In genomic region chrX:8558762-8559172, dm6 we compare ENCODE assay signal across 1 fruit fly cellular context.
A peak's percentile ranks its signal among the peaks of the same experiment; 100 is the strongest.
TF ChIP-seq lines count a peak whose summit lies in the region.

TSS of gene IntS4 (minus strand) at chrX:8558781.

TF ChIP-seq in whole organism, embryonic, 481 proteins besides CTCF, POLR2A, EP300 and RAD21 (continued from another document and continues in another):
- peak; percentile 24 for TF ChIP-seq CG15011 (GFP tag; optimal IDR thresholded peaks at IDR 0.05; lab: Kevin White, UChicago)
- TF ChIP-seq HLHmδ (GFP tag; optimal IDR thresholded peaks at IDR 0.05; lab: Kevin White, UChicago) = no peak
- TF ChIP-seq wdn (GFP tag; IDR thresholded peaks at IDR 0.05; lab: Robert Waterston, UW) = 0 out of 2 replicates have a peak, but pooled peaks have one; percentile 17
- no peak for TF ChIP-seq CG7357 (GFP tag; IDR thresholded peaks at IDR 0.05; lab: Robert Waterston, UW)
- no peak for TF ChIP-seq TFAM (GFP tag; optimal IDR thresholded peaks at IDR 0.05; lab: Kevin White, UChicago)
- peak; percentile 78 for TF ChIP-seq Ptx1 (GFP tag; IDR thresholded peaks at IDR 0.05; lab: Robert Waterston, UW)
- TF ChIP-seq crol (GFP tag; IDR thresholded peaks at IDR 0.05; lab: Robert Waterston, UW) = no peak
- peak; percentile 56 for TF ChIP-seq ftz-f1 (GFP tag; optimal IDR thresholded peaks at IDR 0.05; lab: Kevin White, UChicago)
- TF ChIP-seq CG11093 (GFP tag; IDR thresholded peaks at IDR 0.05; lab: Robert Waterston, UW) = no peak
- peak; percentile 12 for TF ChIP-seq CG8944 (GFP tag; optimal IDR thresholded peaks at IDR 0.05; lab: Kevin White, UChicago)
- TF ChIP-seq twi (tag; optimal IDR thresholded peaks at IDR 0.05; lab: Kevin White, UChicago) = peak; percentile 47
- peak; percentile 26 for TF ChIP-seq CG16815 (GFP tag; optimal IDR thresholded peaks at IDR 0.05; lab: Kevin White, UChicago)
- TF ChIP-seq CG9876 (GFP tag; optimal IDR thresholded peaks at IDR 0.05; lab: Kevin White, UChicago) = no peak
- TF ChIP-seq CG32532 (GFP tag; IDR thresholded peaks at IDR 0.05; lab: Robert Waterston, UW) = peak; percentile 78
- TF ChIP-seq Neu2 (GFP tag; optimal IDR thresholded peaks at IDR 0.05; lab: Kevin White, UChicago; ENCODE audit: borderline replicate concordance) = no peak
- peak; percentile 60 for TF ChIP-seq CG7556 (GFP tag; optimal IDR thresholded peaks at IDR 0.05; lab: Kevin White, UChicago)
- TF ChIP-seq CHES-1-like (GFP tag; optimal IDR thresholded peaks at IDR 0.05; lab: Kevin White, UChicago) = peak; percentile 8
- TF ChIP-seq dan (GFP tag; IDR thresholded peaks at IDR 0.05; lab: Robert Waterston, UW) = no peak
- peak in 1 of 2 experiments; percentile 56 for TF ChIP-seq Pdp1 (GFP tag; optimal IDR thresholded peaks at IDR 0.05; lab: Kevin White, UChicago)
- no peak for TF ChIP-seq Ravus (GFP tag; IDR thresholded peaks at IDR 0.05; lab: Robert Waterston, UW)
- TF ChIP-seq dati (GFP tag; IDR thresholded peaks at IDR 0.05; lab: Robert Waterston, UW) = no peak
- TF ChIP-seq dm (GFP tag; optimal IDR thresholded peaks at IDR 0.05; lab: Kevin White, UChicago) = peak; percentile 7
- peak; percentile 15 for TF ChIP-seq scrt (GFP tag; optimal IDR thresholded peaks at IDR 0.05; lab: Kevin White, UChicago)
- peak; percentile 58 for TF ChIP-seq CG3281 (GFP tag; optimal IDR thresholded peaks at IDR 0.05; lab: Kevin White, UChicago)
- no peak for TF ChIP-seq hth (optimal IDR thresholded peaks at IDR 0.05; lab: Kevin White, UChicago)
- TF ChIP-seq CG1647 (GFP tag; optimal IDR thresholded peaks at IDR 0.05; lab: Kevin White, UChicago) = peak; percentile 3
- 0 out of 2 replicates have a peak, but pooled peaks have one; percentile 13 for TF ChIP-seq danr (GFP tag; IDR thresholded peaks at IDR 0.05; lab: Robert Waterston, UW)
- peak; percentile 47 for TF ChIP-seq fd3F (GFP tag; optimal IDR thresholded peaks at IDR 0.05; lab: Kevin White, UChicago)
- peak; percentile 59 for TF ChIP-seq pzg (GFP tag; optimal IDR thresholded peaks at IDR 0.05; lab: Kevin White, UChicago)
- TF ChIP-seq Fer2 (tag; optimal IDR thresholded peaks at IDR 0.05; lab: Kevin White, UChicago) = peak; percentile 58
- peak; percentile 72 for TF ChIP-seq Nf-YC (tag; optimal IDR thresholded peaks at IDR 0.05; lab: Kevin White, UChicago)
- TF ChIP-seq zfh1 (GFP tag; IDR thresholded peaks at IDR 0.05; lab: Robert Waterston, UW) = peak; percentile 50; the same call in 1 of the 3 replicates
- TF ChIP-seq onecut (GFP tag; IDR thresholded peaks at IDR 0.05; lab: Robert Waterston, UW) = peak; percentile 57
- no peak for TF ChIP-seq CG17802 (tag; optimal IDR thresholded peaks at IDR 0.05; lab: Kevin White, UChicago)
- TF ChIP-seq CG34224 (GFP tag; IDR thresholded peaks at IDR 0.05; lab: Robert Waterston, UW; ENCODE audit: partially characterized antibody) = peak; percentile 90
- TF ChIP-seq CG13296 (GFP tag; optimal IDR thresholded peaks at IDR 0.05; lab: Kevin White, UChicago) = peak; percentile 55
- peak; percentile 12 for TF ChIP-seq Antp (GFP tag; optimal IDR thresholded peaks at IDR 0.05; lab: Kevin White, UChicago)
- TF ChIP-seq CG14014 (GFP tag; IDR thresholded peaks at IDR 0.05; lab: Robert Waterston, UW) = peak; percentile 49; the same call in 1 of the 2 replicates
- TF ChIP-seq tna (GFP tag; IDR thresholded peaks at IDR 0.05; lab: Robert Waterston, UW; ENCODE audit: partially characterized antibody) = peak; percentile 85; the same call in 1 of the 2 replicates
- peak; percentile 13 for TF ChIP-seq CG10462 (GFP tag; optimal IDR thresholded peaks at IDR 0.05; lab: Kevin White, UChicago)
- TF ChIP-seq Rfx (GFP tag; IDR thresholded peaks at IDR 0.05; lab: Robert Waterston, UW) = peak; percentile 83
- peak; percentile 26 for TF ChIP-seq CG12104 (GFP tag; optimal IDR thresholded peaks at IDR 0.05; lab: Kevin White, UChicago)
- peak; percentile 6 for TF ChIP-seq bab2 (GFP tag; optimal IDR thresholded peaks at IDR 0.05; lab: Kevin White, UChicago)
- peak; percentile 89 for TF ChIP-seq CG14860 (GFP tag; IDR thresholded peaks at IDR 0.05; lab: Robert Waterston, UW; ENCODE audit: partially characterized antibody)
- TF ChIP-seq Dfd (GFP tag; optimal IDR thresholded peaks at IDR 0.05; lab: Kevin White, UChicago) = no peak
- TF ChIP-seq CG3065 (GFP tag; optimal IDR thresholded peaks at IDR 0.05; lab: Kevin White, UChicago) = no peak
- TF ChIP-seq CG8924 (tag; optimal IDR thresholded peaks at IDR 0.05; lab: Kevin White, UChicago) = peak; percentile 71
- TF ChIP-seq cwo (GFP tag; optimal IDR thresholded peaks at IDR 0.05; lab: Kevin White, UChicago) = peak; percentile 37
- peak; percentile 58 for TF ChIP-seq Ada2b (GFP tag; IDR thresholded peaks at IDR 0.05; lab: Robert Waterston, UW)
- TF ChIP-seq vvl (GFP tag; IDR thresholded peaks at IDR 0.05; lab: Robert Waterston, UW) = 0 out of 2 replicates have a peak, but pooled peaks have one; percentile 50
- peak; percentile 42; the same call in 1 of the 2 replicates for TF ChIP-seq CG10959 (GFP tag; IDR thresholded peaks at IDR 0.05; lab: Robert Waterston, UW)
- TF ChIP-seq CG42726 (GFP tag; IDR thresholded peaks at IDR 0.05; lab: Robert Waterston, UW; ENCODE audit: partially characterized antibody) = peak; percentile 72; the same call in 1 of the 2 replicates
- peak; percentile 63 for TF ChIP-seq zen (tag; optimal IDR thresholded peaks at IDR 0.05; lab: Kevin White, UChicago)
- TF ChIP-seq CG4424 (GFP tag; optimal IDR thresholded peaks at IDR 0.05; lab: Kevin White, UChicago) = peak; percentile 67
- TF ChIP-seq E2f2 (GFP tag; IDR thresholded peaks at IDR 0.05; lab: Robert Waterston, UW) = peak; percentile 50
- peak; percentile 70 for TF ChIP-seq Chrac-16 (GFP tag; optimal IDR thresholded peaks at IDR 0.05; lab: Kevin White, UChicago)
- TF ChIP-seq odd (GFP tag; optimal IDR thresholded peaks at IDR 0.05; lab: Kevin White, UChicago) = no peak
- TF ChIP-seq Hr51 (GFP tag; optimal IDR thresholded peaks at IDR 0.05; lab: Kevin White, UChicago) = peak in 1 of 2 experiments; percentile 57
- no peak for TF ChIP-seq fd64A (GFP tag; optimal IDR thresholded peaks at IDR 0.05; lab: Kevin White, UChicago)
- TF ChIP-seq aop (GFP tag; IDR thresholded peaks at IDR 0.05; lab: Robert Waterston, UW) = no peak
- peak; percentile 59 for TF ChIP-seq gsb-n (tag; optimal IDR thresholded peaks at IDR 0.05; lab: Kevin White, UChicago)
- peak; percentile 65 for TF ChIP-seq CG12659 (GFP tag; optimal IDR thresholded peaks at IDR 0.05; lab: Kevin White, UChicago)
- TF ChIP-seq Usf (GFP tag; optimal IDR thresholded peaks at IDR 0.05; lab: Kevin White, UChicago) = peak; percentile 26
- peak; percentile 87 for TF ChIP-seq hb (GFP tag; IDR thresholded peaks at IDR 0.05; lab: Robert Waterston, UW; ENCODE audit: partially characterized antibody)
- peak; percentile 53 for TF ChIP-seq CG10979 (tag; optimal IDR thresholded peaks at IDR 0.05; lab: Kevin White, UChicago)
- TF ChIP-seq dpn (GFP tag; optimal IDR thresholded peaks at IDR 0.05; lab: Kevin White, UChicago) = peak; percentile 39 to 82
- no peak for TF ChIP-seq CG6765 (GFP tag; optimal IDR thresholded peaks at IDR 0.05; lab: Kevin White, UChicago)
- peak; percentile 65 for TF ChIP-seq YL-1 (GFP tag; optimal IDR thresholded peaks at IDR 0.05; lab: Kevin White, UChicago)
- TF ChIP-seq her (GFP tag; optimal IDR thresholded peaks at IDR 0.05; lab: Kevin White, UChicago) = peak; percentile 21
- TF ChIP-seq CG10654 (GFP tag; optimal IDR thresholded peaks at IDR 0.05; lab: Kevin White, UChicago) = peak; percentile 56
- TF ChIP-seq wek (GFP tag; optimal IDR thresholded peaks at IDR 0.05; lab: Kevin White, UChicago) = no peak
- TF ChIP-seq Fer3 (tag; optimal IDR thresholded peaks at IDR 0.05; lab: Kevin White, UChicago) = peak; percentile 55
- TF ChIP-seq CG43689 (GFP tag; IDR thresholded peaks at IDR 0.05; lab: Robert Waterston, UW) = no peak
- TF ChIP-seq CG1602 (GFP tag; optimal IDR thresholded peaks at IDR 0.05; lab: Kevin White, UChicago) = peak; percentile 46
- peak; percentile 69 for TF ChIP-seq Sry-β (GFP tag; optimal IDR thresholded peaks at IDR 0.05; lab: Kevin White, UChicago)
- TF ChIP-seq CG18262 (tag; optimal IDR thresholded peaks at IDR 0.05; lab: Kevin White, UChicago) = peak; percentile 64
- peak; percentile 20 for TF ChIP-seq Six4 (GFP tag; optimal IDR thresholded peaks at IDR 0.05; lab: Kevin White, UChicago)
- peak; percentile 41; the same call in 1 of the 2 replicates for TF ChIP-seq HLH3B (GFP tag; IDR thresholded peaks at IDR 0.05; lab: Robert Waterston, UW)
- TF ChIP-seq chn (GFP tag; optimal IDR thresholded peaks at IDR 0.05; lab: Kevin White, UChicago) = peak; percentile 49
- TF ChIP-seq Dref (GFP tag; IDR thresholded peaks at IDR 0.05; lab: Robert Waterston, UW) = peak; percentile 69
- peak; percentile 34 for TF ChIP-seq fd96Cb (tag; optimal IDR thresholded peaks at IDR 0.05; lab: Kevin White, UChicago)
- TF ChIP-seq E2f1 (GFP tag; IDR thresholded peaks at IDR 0.05; lab: Robert Waterston, UW) = peak; percentile 64
- peak; percentile 96 for TF ChIP-seq Doc3 (GFP tag; IDR thresholded peaks at IDR 0.05; lab: Robert Waterston, UW; ENCODE audit: partially characterized antibody)
- no peak for TF ChIP-seq h (optimal IDR thresholded peaks at IDR 0.05; lab: Kevin White, UChicago)
- TF ChIP-seq zen2 (GFP tag; IDR thresholded peaks at IDR 0.05; lab: Robert Waterston, UW; ENCODE audit: partially characterized antibody) = peak; percentile 84; the same call in 2 of the 3 replicates
- TF ChIP-seq Vsx1 (GFP tag; optimal IDR thresholded peaks at IDR 0.05; lab: Kevin White, UChicago) = peak; percentile 41
- TF ChIP-seq NFAT (GFP tag; IDR thresholded peaks at IDR 0.05; lab: Robert Waterston, UW) = peak; percentile 63
- TF ChIP-seq Dp (GFP tag; optimal IDR thresholded peaks at IDR 0.05; lab: Kevin White, UChicago) = peak; percentile 22
- no peak for TF ChIP-seq Hey (tag; optimal IDR thresholded peaks at IDR 0.05; lab: Kevin White, UChicago)
- TF ChIP-seq CG8388 (GFP tag; optimal IDR thresholded peaks at IDR 0.05; lab: Kevin White, UChicago) = peak; percentile 52
- peak; percentile 66 for TF ChIP-seq tin (GFP tag; optimal IDR thresholded peaks at IDR 0.05; lab: Kevin White, UChicago)
- TF ChIP-seq gsb (GFP tag; IDR thresholded peaks at IDR 0.05; lab: Robert Waterston, UW) = no peak
- peak; percentile 68 for TF ChIP-seq CG10267 (tag; optimal IDR thresholded peaks at IDR 0.05; lab: Kevin White, UChicago)
- peak; percentile 79 for TF ChIP-seq B-H2 (GFP tag; optimal IDR thresholded peaks at IDR 0.05; lab: Kevin White, UChicago)
- TF ChIP-seq gcm2 (GFP tag; optimal IDR thresholded peaks at IDR 0.05; lab: Kevin White, UChicago) = peak; percentile 50
- TF ChIP-seq grau (tag; optimal IDR thresholded peaks at IDR 0.05; lab: Kevin White, UChicago) = peak; percentile 72
- peak; percentile 68 for TF ChIP-seq slou (GFP tag; optimal IDR thresholded peaks at IDR 0.05; lab: Kevin White, UChicago)
- no peak for TF ChIP-seq CG16779 (GFP tag; IDR thresholded peaks at IDR 0.05; lab: Robert Waterston, UW)
- peak; percentile 95 for TF ChIP-seq sna (GFP tag; IDR thresholded peaks at IDR 0.05; lab: Robert Waterston, UW; ENCODE audit: partially characterized antibody)
- peak; percentile 78 for TF ChIP-seq CG17829 (tag; optimal IDR thresholded peaks at IDR 0.05; lab: Kevin White, UChicago)
- TF ChIP-seq CG17328 (GFP tag; IDR thresholded peaks at IDR 0.05; lab: Robert Waterston, UW) = peak; percentile 55
- TF ChIP-seq CG34376 (GFP tag; optimal IDR thresholded peaks at IDR 0.05; lab: Kevin White, UChicago) = peak; percentile 29
- TF ChIP-seq trem (tag; optimal IDR thresholded peaks at IDR 0.05; lab: Kevin White, UChicago) = peak; percentile 80
- TF ChIP-seq nerfin-1 (tag; optimal IDR thresholded peaks at IDR 0.05; lab: Kevin White, UChicago) = peak; percentile 57
- TF ChIP-seq CG4730 (GFP tag; IDR thresholded peaks at IDR 0.05; lab: Robert Waterston, UW) = peak; percentile 38; the same call in 1 of the 2 replicates
- TF ChIP-seq CG15479 (GFP tag; optimal IDR thresholded peaks at IDR 0.05; lab: Kevin White, UChicago) = peak; percentile 71
- peak; percentile 25 for TF ChIP-seq tup (GFP tag; optimal IDR thresholded peaks at IDR 0.05; lab: Kevin White, UChicago)
- peak; percentile 96 for TF ChIP-seq unc-4 (GFP tag; IDR thresholded peaks at IDR 0.05; lab: Robert Waterston, UW; ENCODE audit: partially characterized antibody)
- peak; percentile 58 for TF ChIP-seq CG4404 (GFP tag; IDR thresholded peaks at IDR 0.05; lab: Robert Waterston, UW)
- TF ChIP-seq ind (GFP tag; optimal IDR thresholded peaks at IDR 0.05; lab: Kevin White, UChicago) = peak; percentile 76
- no peak for TF ChIP-seq fru (optimal IDR thresholded peaks at IDR 0.05; lab: Kevin White, UChicago)
- TF ChIP-seq CG12155 (GFP tag; optimal IDR thresholded peaks at IDR 0.05; lab: Kevin White, UChicago) = peak; percentile 65
- TF ChIP-seq CG18619 (GFP tag; optimal IDR thresholded peaks at IDR 0.05; lab: Kevin White, UChicago) = peak; percentile 42
- peak; percentile 26; the same call in 1 of the 2 replicates for TF ChIP-seq Poxn (GFP tag; IDR thresholded peaks at IDR 0.05; lab: Robert Waterston, UW)
- TF ChIP-seq CG17385 (GFP tag; optimal IDR thresholded peaks at IDR 0.05; lab: Kevin White, UChicago) = peak; percentile 33
- TF ChIP-seq ewg (GFP tag; optimal IDR thresholded peaks at IDR 0.05; lab: Kevin White, UChicago) = no peak
- peak; percentile 61 for TF ChIP-seq Hr3 (GFP tag; optimal IDR thresholded peaks at IDR 0.05; lab: Kevin White, UChicago)
- peak; percentile 97 for TF ChIP-seq CG13287 (GFP tag; IDR thresholded peaks at IDR 0.05; lab: Robert Waterston, UW; ENCODE audit: partially characterized antibody)
- peak; percentile 96 for TF ChIP-seq knrl (GFP tag; IDR thresholded peaks at IDR 0.05; lab: Robert Waterston, UW; ENCODE audit: partially characterized antibody)
- TF ChIP-seq CG7839 (tag; optimal IDR thresholded peaks at IDR 0.05; lab: Kevin White, UChicago) = no peak
- peak; percentile 48; the same call in 1 of the 2 replicates for TF ChIP-seq ara (GFP tag; IDR thresholded peaks at IDR 0.05; lab: Robert Waterston, UW)
- TF ChIP-seq nom (GFP tag; optimal IDR thresholded peaks at IDR 0.05; lab: Kevin White, UChicago) = peak; percentile 21
- peak; percentile 83; the same call in 1 of the 2 replicates for TF ChIP-seq slbo (GFP tag; IDR thresholded peaks at IDR 0.05; lab: Robert Waterston, UW)
- peak; percentile 75 for TF ChIP-seq CG6272 (GFP tag; IDR thresholded peaks at IDR 0.05; lab: Robert Waterston, UW)
- TF ChIP-seq BtbVII (GFP tag; optimal IDR thresholded peaks at IDR 0.05; lab: Kevin White, UChicago) = peak; percentile 17
- TF ChIP-seq chif (GFP tag; optimal IDR thresholded peaks at IDR 0.05; lab: Kevin White, UChicago) = peak in 1 of 2 experiments; percentile 9
- peak; percentile 44 for TF ChIP-seq PHDP (tag; optimal IDR thresholded peaks at IDR 0.05; lab: Kevin White, UChicago)
- no peak for TF ChIP-seq eyg (GFP tag; optimal IDR thresholded peaks at IDR 0.05; lab: Kevin White, UChicago)
